Worm (Caenorhabditis elegans) whole organism, L3 larva: ENCODE data around the gene F54E4.4.

Experiments used
- R02D3.7 ChIP-seq: fragments of 150-350 bp; optimal IDR thresholded peaks from 2 replicates; lab custom pipeline; 2014; ENCODE audit warnings: missing biosample characterization, missing genetic modification characterization
- ama-1 ChIP-seq: fragments of 150-350 bp; optimal IDR thresholded peaks from 2 replicates; lab custom pipeline; 2018
- ceh-28 ChIP-seq: fragments of 150-350 bp; optimal IDR thresholded peaks from 2 replicates; lab custom pipeline; 2014; ENCODE audit warnings: missing biosample characterization, missing genetic modification reagents, missing genetic modification characterization
- ceh-82 ChIP-seq: fragments of 150-350 bp; optimal IDR thresholded peaks from 2 replicates; lab custom pipeline; 2014; ENCODE audit warnings: missing biosample characterization, missing genetic modification characterization
- ceh-9 ChIP-seq: sonication (generic microtip); optimal IDR thresholded peaks from 2 replicates; lab custom pipeline; 2018; ENCODE audit warnings: missing biosample characterization, missing genetic modification characterization
- elt-1 ChIP-seq: fragments of 150-350 bp; optimal IDR thresholded peaks from 2 replicates; lab custom pipeline; 2014; ENCODE audit warnings: missing biosample characterization, missing genetic modification characterization
- elt-2 ChIP-seq: sonication (generic microtip); optimal IDR thresholded peaks from 2 replicates; lab custom pipeline; 2016; ENCODE audit warnings: missing genetic modification reagents, mild to moderate bottlenecking, missing genetic modification characterization, missing compliant biosample characterization
- eor-1 ChIP-seq, 2 experiments: fragments of 150-350 bp; optimal IDR thresholded peaks; 2 replicates each; lab custom pipeline; 2014 to 2018; ENCODE audit warnings: missing biosample characterization in 2 of 2, missing genetic modification characterization in 2 of 2
- fkh-10 ChIP-seq: sonication (generic microtip); optimal IDR thresholded peaks from 2 replicates; lab custom pipeline; 2017; ENCODE audit warnings: missing biosample characterization, missing genetic modification reagents, missing genetic modification characterization
- fkh-2 ChIP-seq: fragments of 150-350 bp; optimal IDR thresholded peaks from 2 replicates; lab custom pipeline; 2014; ENCODE audit warnings: missing biosample characterization, missing genetic modification reagents, missing genetic modification characterization
- hmg-11 ChIP-seq: sonication (generic microtip); optimal IDR thresholded peaks from 2 replicates; lab custom pipeline; 2016; ENCODE audit warnings: missing genetic modification characterization, missing compliant biosample characterization
- jun-1 ChIP-seq: fragments of 150-350 bp; optimal IDR thresholded peaks from 2 replicates; lab custom pipeline; 2014; ENCODE audit warnings: missing biosample characterization, missing genetic modification reagents, missing genetic modification characterization
- lin-15B ChIP-seq: fragments of 150-350 bp; optimal IDR thresholded peaks from 2 replicates; lab custom pipeline; 2014; ENCODE audit warnings: missing biosample characterization, missing genetic modification characterization
- lin-39 ChIP-seq: fragments of 150-350 bp; optimal IDR thresholded peaks from 2 replicates; lab custom pipeline; 2018; ENCODE audit warnings: missing biosample characterization, missing genetic modification reagents, missing genetic modification characterization
- lsy-12 ChIP-seq: sonication (generic microtip); optimal IDR thresholded peaks from 2 replicates; lab custom pipeline; 2016; ENCODE audit warnings: mild to moderate bottlenecking, missing genetic modification characterization, missing compliant biosample characterization
- mdl-1 ChIP-seq: fragments of 150-350 bp; optimal IDR thresholded peaks from 2 replicates; lab custom pipeline; 2014; ENCODE audit warnings: missing biosample characterization, missing genetic modification characterization
- mml-1 ChIP-seq: fragments of 150-350 bp; sonication (generic microtip); optimal IDR thresholded peaks from 3 replicates; lab custom pipeline; 2014; ENCODE audit warnings: missing biosample characterization, missing genetic modification characterization
- nfya-1 ChIP-seq: sonication (generic microtip); optimal IDR thresholded peaks from 2 replicates; lab custom pipeline; 2017; ENCODE audit warnings: missing genetic modification characterization, mild to moderate bottlenecking, missing compliant biosample characterization, antibody characterized with exemption, moderate library complexity; ENCODE audit not compliant: insufficient read depth
- nhr-23 ChIP-seq: fragments of 150-350 bp; optimal IDR thresholded peaks from 2 replicates; lab custom pipeline; 2014; ENCODE audit warnings: missing biosample characterization, missing genetic modification reagents, missing genetic modification characterization
- nhr-237 ChIP-seq: fragments of 150-350 bp; optimal IDR thresholded peaks from 2 replicates; lab custom pipeline; 2014; ENCODE audit warnings: missing biosample characterization, missing genetic modification characterization
- nhr-25 ChIP-seq: sonication (generic microtip); optimal IDR thresholded peaks from 2 replicates; lab custom pipeline; 2017; ENCODE audit warnings: missing biosample characterization, missing genetic modification characterization
- nhr-28 ChIP-seq: fragments of 150-350 bp; optimal IDR thresholded peaks from 2 replicates; lab custom pipeline; 2014; ENCODE audit warnings: missing biosample characterization, missing genetic modification characterization
- nhr-43 ChIP-seq: sonication (generic microtip); optimal IDR thresholded peaks from 2 replicates; lab custom pipeline; 2016; ENCODE audit warnings: mild to moderate bottlenecking, missing genetic modification characterization, missing compliant biosample characterization; ENCODE audit not compliant: poor library complexity, severe bottlenecking
- nhr-67 ChIP-seq: fragments of 150-350 bp; optimal IDR thresholded peaks from 2 replicates; lab custom pipeline; 2014; ENCODE audit warnings: missing biosample characterization, missing genetic modification characterization
- nhr-76 ChIP-seq: fragments of 150-350 bp; sonication (generic microtip); optimal IDR thresholded peaks from 5 replicates; lab custom pipeline; 2014; ENCODE audit warnings: missing biosample characterization, missing genetic modification characterization
- pha-4 ChIP-seq: fragments of 150-350 bp; optimal IDR thresholded peaks from 2 replicates; lab custom pipeline; 2014; ENCODE audit warnings: missing biosample characterization, missing genetic modification reagents, missing genetic modification characterization
- pqm-1 ChIP-seq: fragments of 150-350 bp; optimal IDR thresholded peaks from 2 replicates; lab custom pipeline; 2017; ENCODE audit warnings: missing biosample characterization, missing genetic modification characterization, inconsistent platforms
- sea-2 ChIP-seq: fragments of 150-350 bp; sonication (generic microtip); optimal IDR thresholded peaks from 4 replicates; lab custom pipeline; 2014; ENCODE audit warnings: missing biosample characterization, missing genetic modification reagents, missing genetic modification characterization
- snpc-4 ChIP-seq: fragments of 150-350 bp; optimal IDR thresholded peaks from 2 replicates; lab custom pipeline; 2014; ENCODE audit warnings: missing biosample characterization, missing genetic modification characterization
- tbx-2 ChIP-seq: sonication (generic microtip); optimal IDR thresholded peaks from 2 replicates; lab custom pipeline; 2016; ENCODE audit warnings: mild to moderate bottlenecking, missing genetic modification characterization, missing compliant biosample characterization
- unc-39 ChIP-seq: sonication (generic microtip); optimal IDR thresholded peaks from 4 replicates; lab custom pipeline; 2017; ENCODE audit warnings: missing biosample characterization, missing genetic modification characterization
- zag-1 ChIP-seq: fragments of 150-350 bp; optimal IDR thresholded peaks from 2 replicates; lab custom pipeline; 2014; ENCODE audit warnings: missing biosample characterization, missing genetic modification characterization
- ztf-11 ChIP-seq: fragments of 150-350 bp; optimal IDR thresholded peaks from 2 replicates; lab custom pipeline; 2014; ENCODE audit warnings: missing biosample characterization, missing genetic modification characterization
- ztf-4 ChIP-seq: fragments of 150-350 bp; optimal IDR thresholded peaks from 2 replicates; lab custom pipeline; 2014; ENCODE audit warnings: missing biosample characterization, missing genetic modification characterization

F54E4.4 gene

ce11 chrX:14636157-14636556, 9.1 kb downstream of the F54E4.4 start, which contains the start of gene F54E4.3:
TSS of gene F54E4.3 (minus strand) at chrX:14636421.
- no peak for TF ChIP-seq nfya-1 (tag; lab: Kevin White, UChicago)
- no peak for TF ChIP-seq nhr-67
- TF ChIP-seq ztf-11 (tag; lab: Kevin White, UChicago) = no peak
- TF ChIP-seq jun-1 (tag; lab: Kevin White, UChicago) = no peak
- no peak for TF ChIP-seq eor-1 (tag; optimal IDR thresholded peaks at IDR 0.05; lab: Kevin White, UChicago)
- no peak for TF ChIP-seq lin-39 (tag; lab: Kevin White, UChicago)
- no peak for TF ChIP-seq zag-1 (tag; lab: Kevin White, UChicago)
- no peak for TF ChIP-seq ceh-82 (tag; lab: Kevin White, UChicago)
- no peak for TF ChIP-seq nhr-25 (tag; lab: Kevin White, UChicago)

ce11 chrX:14633679-14634078, 11.6 kb downstream of the F54E4.4 start:
- TF ChIP-seq fkh-10 (GFP tag; lab: Kevin White, UChicago) = peak; percentile 8
- no peak for TF ChIP-seq lin-39 (tag; lab: Kevin White, UChicago)

- TF ChIP-seq nhr-76 (tag; lab: Kevin White, UChicago) (no peak), lin-15B (no peak), mml-1 (tag; lab: Kevin White, UChicago) (no peak), tbx-2 (tag; lab: Kevin White, UChicago) (no peak)
- TF ChIP-seq, all 47 proteins: peak for 0
These were observed 16.5 kb downstream of the F54E4.4 start, which contains the start of gene F54E4.2 for ce11 chrX:14628816-14629215. TSS of gene F54E4.2 (minus strand) at chrX:14628916.

- TF ChIP-seq ceh-9 (tag; lab: Kevin White, UChicago) (no peak), zag-1 (tag; lab: Kevin White, UChicago) (no peak), nhr-237 (tag; lab: Kevin White, UChicago) (no peak), elt-1 (tag; lab: Kevin White, UChicago) (no peak), nhr-43 (no peak), nhr-76 (tag; lab: Kevin White, UChicago) (no peak), nhr-67 (no peak), nhr-28 (tag; lab: Kevin White, UChicago) (no peak), jun-1 (tag; lab: Kevin White, UChicago) (no peak), fkh-2 (tag; lab: Kevin White, UChicago) (no peak), ceh-82 (tag; lab: Kevin White, UChicago) (no peak), nfya-1 (tag; lab: Kevin White, UChicago) (no peak), snpc-4 (no peak), mdl-1 (tag; lab: Kevin White, UChicago) (no peak), ceh-28 (tag; lab: Kevin White, UChicago) (no peak), ztf-4 (tag; lab: Kevin White, UChicago) (no peak), ama-1 (lab: Kevin White, UChicago) (no peak)
These were observed 24.1 kb downstream of the F54E4.4 start for ce11 chrX:14621207-14621606.

- TF ChIP-seq tbx-2 (tag; lab: Kevin White, UChicago) (no peak), zag-1 (tag; lab: Kevin White, UChicago) (no peak), ztf-4 (tag; lab: Kevin White, UChicago) (no peak), R02D3.7 (tag; lab: Kevin White, UChicago) (no peak), unc-39 (tag; lab: Kevin White, UChicago) (no peak)
- TF ChIP-seq, all 47 proteins: peak for 0
These were observed 34.2 kb downstream of the F54E4.4 start, which contains the start of gene rbc-1 for ce11 chrX:14611074-14611473. TSS of gene rbc-1 (plus strand) at chrX:14611374.

- TF ChIP-seq ceh-9 (tag; lab: Kevin White, UChicago) = no peak
- TF ChIP-seq nhr-25 (tag; lab: Kevin White, UChicago) = peak; percentile 61
- TF ChIP-seq pqm-1 (tag; lab: Kevin White, UChicago) = peak; percentile 12
- TF ChIP-seq sea-2 (GFP tag; lab: Kevin White, UChicago) = no peak
- TF ChIP-seq pha-4 = no peak
- TF ChIP-seq lin-15B = peak; percentile 24
- no peak for TF ChIP-seq lsy-12 (tag; lab: Kevin White, UChicago)
- TF ChIP-seq hmg-11 (tag; lab: Kevin White, UChicago) = peak; percentile 87
- TF ChIP-seq ceh-28 (tag; lab: Kevin White, UChicago) = peak; percentile 13
- TF ChIP-seq nhr-23 (tag; lab: Kevin White, UChicago) = peak; percentile 62
- TF ChIP-seq lin-39 (tag; lab: Kevin White, UChicago) = peak; percentile 38
- peak; percentile 2 for TF ChIP-seq snpc-4
- peak; percentile 10 for TF ChIP-seq elt-2 (tag; lab: Kevin White, UChicago)
These were observed 35.1 kb downstream of the F54E4.4 start for ce11 chrX:14610093-14610763.
